Worm (Caenorhabditis elegans) whole organism, late embryonic: ENCODE measurements around the gene lsm-7.
A peak's percentile ranks its signal among the peaks of the same experiment; 100 is the strongest.

Source experiments
- C38D4.7 ChIP-seq: fragments of 200-800 bp; sonication (Bioruptor generic); optimal IDR thresholded peaks from 2 replicates; lab custom pipeline; 2018; ENCODE audit warnings: mild to moderate bottlenecking, missing genetic modification characterization, moderate library complexity, missing compliant biosample characterization
- K02D7.2 ChIP-seq: sonication (generic microtip); optimal IDR thresholded peaks from 2 replicates; lab custom pipeline; 2017; ENCODE audit warnings: mild to moderate bottlenecking, missing genetic modification characterization, missing compliant biosample characterization
- K09A11.1 ChIP-seq: sonication (generic microtip); optimal IDR thresholded peaks from 2 replicates; lab custom pipeline; 2017; ENCODE audit warnings: antibody characterized with exemption, mild to moderate bottlenecking, missing genetic modification characterization, missing compliant biosample characterization; ENCODE audit not compliant: insufficient read depth
- T23F11.4 ChIP-seq: fragments of 200-800 bp; sonication (Bioruptor generic); optimal IDR thresholded peaks from 2 replicates; lab custom pipeline; 2018; ENCODE audit warnings: mild to moderate bottlenecking, missing genetic modification characterization, missing compliant biosample characterization
- Y22D7AL.16 ChIP-seq: sonication (generic microtip); optimal IDR thresholded peaks from 2 replicates; lab custom pipeline; 2016; ENCODE audit warnings: missing genetic modification characterization, missing compliant biosample characterization
- ceh-14 ChIP-seq: sonication (generic microtip); optimal IDR thresholded peaks from 2 replicates; lab custom pipeline; 2016; ENCODE audit warnings: missing genotype, missing genetic modification characterization, missing compliant biosample characterization
- ceh-19 ChIP-seq: fragments of 200-800 bp; sonication (Bioruptor generic); optimal IDR thresholded peaks from 2 replicates; lab custom pipeline; 2018; ENCODE audit warnings: mild to moderate bottlenecking, missing genetic modification characterization, missing compliant biosample characterization
- ceh-22 ChIP-seq: sonication (generic microtip); optimal IDR thresholded peaks from 2 replicates; lab custom pipeline; 2017; ENCODE audit warnings: missing biosample characterization, missing genetic modification characterization
- ceh-24 ChIP-seq: sonication (generic microtip); optimal IDR thresholded peaks from 2 replicates; lab custom pipeline; 2016; ENCODE audit warnings: mild to moderate bottlenecking, missing genetic modification characterization, missing compliant biosample characterization
- ceh-30 ChIP-seq: fragments of 150-350 bp; optimal IDR thresholded peaks from 2 replicates; lab custom pipeline; 2014; ENCODE audit warnings: missing biosample characterization, missing genetic modification characterization
- ceh-31 ChIP-seq: sonication (generic microtip); optimal IDR thresholded peaks from 2 replicates; lab custom pipeline; 2016; ENCODE audit warnings: missing genetic modification characterization, missing compliant biosample characterization
- ceh-34 ChIP-seq: sonication (generic microtip); optimal IDR thresholded peaks from 2 replicates; lab custom pipeline; 2016; ENCODE audit warnings: mild to moderate bottlenecking, missing genetic modification characterization, missing compliant biosample characterization
- ceh-45 ChIP-seq: fragments of 200-800 bp; sonication (Bioruptor generic); IDR thresholded peaks from 2 replicates; pipeline ENCODE4 v1.3.6; 2022; ENCODE audit warnings: missing genetic modification reagents, missing genetic modification characterization, missing compliant biosample characterization
- ceh-48 ChIP-seq: sonication (generic microtip); optimal IDR thresholded peaks from 2 replicates; lab custom pipeline; 2016; ENCODE audit warnings: missing genetic modification characterization, inconsistent platforms, missing compliant biosample characterization
- ceh-6 ChIP-seq: fragments of 200-800 bp; sonication (Bioruptor generic); optimal IDR thresholded peaks from 2 replicates; lab custom pipeline; 2018; ENCODE audit warnings: mild to moderate bottlenecking, missing genetic modification characterization, missing compliant biosample characterization
- che-1 ChIP-seq: sonication (generic microtip); optimal IDR thresholded peaks from 2 replicates; lab custom pipeline; 2016; ENCODE audit warnings: mild to moderate bottlenecking, missing genetic modification characterization, missing compliant biosample characterization
- dmd-4 ChIP-seq: sonication (generic microtip); optimal IDR thresholded peaks from 2 replicates; lab custom pipeline; 2016; ENCODE audit warnings: borderline replicate concordance, missing genetic modification characterization, missing compliant biosample characterization
- dve-1 ChIP-seq: sonication (generic microtip); optimal IDR thresholded peaks from 2 replicates; lab custom pipeline; 2017; ENCODE audit warnings: antibody characterized with exemption, mild to moderate bottlenecking, missing genetic modification characterization, missing compliant biosample characterization
- elt-2 ChIP-seq: sonication (generic microtip); optimal IDR thresholded peaks from 2 replicates; lab custom pipeline; 2016; ENCODE audit warnings: missing genetic modification reagents, missing genetic modification characterization, missing compliant biosample characterization
- elt-4 ChIP-seq: sonication (generic microtip); optimal IDR thresholded peaks from 2 replicates; lab custom pipeline; 2016; ENCODE audit warnings: missing genetic modification characterization, missing compliant biosample characterization
- ets-4 ChIP-seq: sonication (generic microtip); optimal IDR thresholded peaks from 2 replicates; lab custom pipeline; 2016; ENCODE audit warnings: missing genetic modification characterization, missing compliant biosample characterization
- eyg-1 ChIP-seq: sonication (generic microtip); optimal IDR thresholded peaks from 2 replicates; lab custom pipeline; 2016; ENCODE audit warnings: missing genotype, missing genetic modification characterization, missing compliant biosample characterization
- fax-1 ChIP-seq: sonication (generic microtip); optimal IDR thresholded peaks from 2 replicates; lab custom pipeline; 2016; ENCODE audit warnings: missing genotype, missing genetic modification characterization, missing compliant biosample characterization
- hlh-15 ChIP-seq: sonication (generic microtip); optimal IDR thresholded peaks from 2 replicates; lab custom pipeline; 2016; ENCODE audit warnings: missing genetic modification characterization, missing compliant biosample characterization
- hlh-30 ChIP-seq: sonication (generic microtip); optimal IDR thresholded peaks from 2 replicates; lab custom pipeline; 2017; ENCODE audit warnings: antibody characterized with exemption, missing genetic modification characterization, missing compliant biosample characterization; ENCODE audit not compliant: insufficient read depth
- hlh-6 ChIP-seq: sonication (generic microtip); optimal IDR thresholded peaks from 2 replicates; lab custom pipeline; 2016; ENCODE audit warnings: missing genotype, missing genetic modification characterization, missing compliant biosample characterization
- lim-6 ChIP-seq: sonication (generic microtip); optimal IDR thresholded peaks from 2 replicates; lab custom pipeline; 2016; ENCODE audit warnings: missing genetic modification characterization, missing compliant biosample characterization
- lin-11 ChIP-seq: fragments of 200-800 bp; sonication (Bioruptor generic); optimal IDR thresholded peaks from 2 replicates; lab custom pipeline; 2018; ENCODE audit warnings: mild to moderate bottlenecking, missing genetic modification characterization, missing compliant biosample characterization
- madf-2 ChIP-seq: sonication (generic microtip); optimal IDR thresholded peaks from 2 replicates; lab custom pipeline; 2017; ENCODE audit warnings: missing genetic modification characterization, missing compliant biosample characterization
- nfya-1 ChIP-seq: sonication (generic microtip); optimal IDR thresholded peaks from 2 replicates; lab custom pipeline; 2017; ENCODE audit warnings: missing genetic modification characterization, mild to moderate bottlenecking, missing compliant biosample characterization, antibody characterized with exemption, moderate library complexity
- nhr-11 ChIP-seq: fragments of 150-350 bp; optimal IDR thresholded peaks from 2 replicates; lab custom pipeline; 2014; ENCODE audit warnings: missing biosample characterization, missing genetic modification characterization
- nhr-232 ChIP-seq: sonication (generic microtip); optimal IDR thresholded peaks from 2 replicates; lab custom pipeline; 2016; ENCODE audit warnings: missing genetic modification characterization, missing compliant biosample characterization
- npax-4 ChIP-seq: sonication (generic microtip); optimal IDR thresholded peaks from 2 replicates; lab custom pipeline; 2016; ENCODE audit warnings: missing genetic modification characterization, missing compliant biosample characterization
- odd-2 ChIP-seq: sonication (generic microtip); optimal IDR thresholded peaks from 2 replicates; lab custom pipeline; 2017; ENCODE audit warnings: antibody characterized with exemption, mild to moderate bottlenecking, missing genetic modification characterization, missing compliant biosample characterization
- pag-3 ChIP-seq: sonication (generic microtip); optimal IDR thresholded peaks from 2 replicates; lab custom pipeline; 2016; ENCODE audit warnings: missing compliant biosample characterization, missing genetic modification characterization, borderline replicate concordance
- pat-9 ChIP-seq: fragments of 200-800 bp; sonication (Bioruptor generic); optimal IDR thresholded peaks from 2 replicates; lab custom pipeline; 2018; ENCODE audit warnings: mild to moderate bottlenecking, missing genetic modification characterization, moderate library complexity, missing compliant biosample characterization
- pha-2 ChIP-seq: sonication (generic microtip); optimal IDR thresholded peaks from 2 replicates; lab custom pipeline; 2017; ENCODE audit warnings: mild to moderate bottlenecking, missing genetic modification characterization, missing compliant biosample characterization
- pha-4 ChIP-seq: fragments of 150-350 bp; optimal IDR thresholded peaks from 2 replicates; lab custom pipeline; 2018; ENCODE audit warnings: missing biosample characterization, missing genetic modification reagents, missing genetic modification characterization
- pqm-1 ChIP-seq: sonication (generic microtip); optimal IDR thresholded peaks from 2 replicates; lab custom pipeline; 2016; ENCODE audit warnings: missing genetic modification characterization, missing compliant biosample characterization
- ref-2 ChIP-seq: sonication (generic microtip); optimal IDR thresholded peaks from 2 replicates; lab custom pipeline; 2016; ENCODE audit warnings: missing genetic modification characterization, missing compliant biosample characterization
- rnt-1 ChIP-seq: sonication (generic microtip); optimal IDR thresholded peaks from 2 replicates; lab custom pipeline; 2016; ENCODE audit warnings: missing genetic modification characterization, missing compliant biosample characterization
- sdc-2 ChIP-seq: sonication (generic microtip); optimal IDR thresholded peaks from 2 replicates; lab custom pipeline; 2016; ENCODE audit warnings: missing genotype, missing genetic modification characterization, missing compliant biosample characterization
- sox-2 ChIP-seq: fragments of 200-800 bp; sonication (Bioruptor generic); IDR thresholded peaks from 2 replicates; pipeline ENCODE4 v1.3.6; 2022; ENCODE audit warnings: missing genetic modification reagents, missing genetic modification characterization, missing compliant biosample characterization
- sox-4 ChIP-seq: sonication (generic microtip); optimal IDR thresholded peaks from 2 replicates; lab custom pipeline; 2017; ENCODE audit warnings: mild to moderate bottlenecking, missing genetic modification characterization, inconsistent platforms, missing compliant biosample characterization
- syd-9 ChIP-seq: sonication (generic microtip); optimal IDR thresholded peaks from 2 replicates; lab custom pipeline; 2016; ENCODE audit warnings: mild to moderate bottlenecking, missing genetic modification characterization, moderate library complexity, missing compliant biosample characterization
- tbx-2 ChIP-seq: sonication (generic microtip); optimal IDR thresholded peaks from 2 replicates; lab custom pipeline; 2016; ENCODE audit warnings: missing genetic modification characterization, missing compliant biosample characterization
- tbx-7 ChIP-seq: sonication (generic microtip); optimal IDR thresholded peaks from 2 replicates; lab custom pipeline; 2016; ENCODE audit warnings: missing genotype, missing genetic modification characterization, missing compliant biosample characterization
- ttx-3 ChIP-seq: sonication (generic microtip); optimal IDR thresholded peaks from 2 replicates; lab custom pipeline; 2016; ENCODE audit warnings: missing genetic modification reagents, missing genetic modification characterization, missing compliant biosample characterization
- unc-3 ChIP-seq, 2 experiments: fragments of 200-800 bp in 1 of 2; sonication (Bioruptor generic) in 1 of 2; sonication (generic microtip) in 1 of 2; conservative IDR thresholded peaks in 1 of 2; optimal IDR thresholded peaks in 1 of 2; 2 replicates each; pipeline versions ENCODE4 v1.3.6 to Lab custom; 2016 to 2022; ENCODE audit warnings: missing compliant biosample characterization in 2 of 2, missing genetic modification characterization in 2 of 2, missing genetic modification reagents in 1 of 2
- unc-42 ChIP-seq: sonication (generic microtip); optimal IDR thresholded peaks from 2 replicates; lab custom pipeline; 2016; ENCODE audit warnings: missing genotype, missing genetic modification characterization, missing compliant biosample characterization
- unc-86 ChIP-seq: sonication (generic microtip); optimal IDR thresholded peaks from 2 replicates; lab custom pipeline; 2016; ENCODE audit warnings: missing genetic modification characterization, missing compliant biosample characterization
- zip-5 ChIP-seq: sonication (generic microtip); optimal IDR thresholded peaks from 2 replicates; lab custom pipeline; 2016; ENCODE audit warnings: missing genetic modification characterization, missing compliant biosample characterization

The lsm-7 gene

DNA sequence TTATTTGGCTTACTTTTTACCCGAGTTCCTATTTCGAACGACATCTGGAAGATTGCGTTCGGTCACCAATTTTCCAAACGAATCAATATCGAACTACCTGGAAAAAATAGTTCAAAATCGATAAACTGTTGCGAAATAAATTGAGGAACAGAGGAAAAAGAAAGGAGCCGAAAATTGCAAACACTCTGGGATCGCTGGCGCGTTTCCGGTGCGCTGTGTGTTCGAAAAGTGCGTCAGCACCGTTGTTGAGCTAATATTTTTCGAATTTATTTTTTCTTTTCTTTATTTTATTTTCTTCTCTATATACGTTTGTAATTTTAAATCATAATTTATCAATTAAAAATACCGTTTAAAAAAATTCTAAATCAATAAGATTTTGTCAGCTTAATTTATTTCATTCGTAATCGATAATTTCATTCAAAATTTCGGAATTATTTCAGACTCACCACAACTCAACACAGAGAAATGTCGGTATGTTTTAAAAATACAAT is at the start of gene lsm-7, which contains the start of gene dnc-1:
TSS of gene lsm-7 (plus strand) at position 441 of the 491 bp plus-strand sequence.
TSS of gene dnc-1 (minus strand) at position 142 of the 491 bp plus-strand sequence.
- TF ChIP-seq pag-3 (tag; lab: Kevin White, UChicago) (no peak), rnt-1 (tag; lab: Kevin White, UChicago) (no peak), lin-11 (tag; lab: Kevin White, UChicago) (no peak), pha-4 (tag; lab: Kevin White, UChicago) (no peak), ceh-19 (GFP tag; lab: Kevin White, UChicago) (no peak), tbx-2 (peak; percentile 35), eyg-1 (no peak), tbx-7 (tag; lab: Kevin White, UChicago) (no peak), che-1 (tag; lab: Kevin White, UChicago) (no peak), ceh-24 (tag; lab: Kevin White, UChicago) (no peak), K02D7.2 (tag; lab: Kevin White, UChicago) (no peak), C38D4.7 (GFP tag; lab: Kevin White, UChicago) (no peak), ets-4 (tag; lab: Kevin White, UChicago) (no peak), fax-1 (no peak), nfya-1 (tag; lab: Kevin White, UChicago) (peak; percentile 32), ceh-30 (tag; lab: Kevin White, UChicago) (no peak), sdc-2 (tag; lab: Kevin White, UChicago) (no peak), ceh-48 (tag; lab: Kevin White, UChicago) (peak; percentile 36), Y22D7AL.16 (tag; lab: Kevin White, UChicago) (no peak), ref-2 (no peak), npax-4 (no peak), elt-2 (tag; lab: Kevin White, UChicago) (peak; percentile 37), hlh-15 (no peak), nhr-11 (tag; lab: Kevin White, UChicago) (no peak), pqm-1 (tag; lab: Kevin White, UChicago) (no peak), K09A11.1 (peak; percentile 16), syd-9 (tag; lab: Kevin White, UChicago) (no peak), T23F11.4 (GFP tag; lab: Kevin White, UChicago) (peak; percentile 11), elt-4 (tag; lab: Kevin White, UChicago) (no peak), ceh-6 (no peak), odd-2 (tag; lab: Kevin White, UChicago) (no peak), lim-6 (tag; lab: Kevin White, UChicago) (no peak), ceh-45 (GFP tag; lab: Robert Waterston, UW) (no peak), sox-4 (no peak), unc-42 (peak; percentile 8), pat-9 (tag; lab: Kevin White, UChicago) (no peak), hlh-6 (no peak), zip-5 (no peak), madf-2 (tag; lab: Kevin White, UChicago) (no peak), ceh-31 (tag; lab: Kevin White, UChicago) (peak; percentile 20), dmd-4 (tag; lab: Kevin White, UChicago) (no peak), ceh-22 (tag; lab: Kevin White, UChicago) (no peak), dve-1 (tag; lab: Kevin White, UChicago) (no peak), sox-2 (GFP tag; lab: Robert Waterston, UW) (no peak), ttx-3 (tag; lab: Kevin White, UChicago) (no peak), pha-2 (tag; lab: Kevin White, UChicago) (no peak), ceh-14 (tag; lab: Kevin White, UChicago) (no peak), unc-3 (GFP tag; conservative IDR thresholded peaks at IDR 0.05; lab: Robert Waterston, UW) (no peak), unc-3 (tag; optimal IDR thresholded peaks at IDR 0.05; lab: Kevin White, UChicago) (no peak), ceh-34 (tag; lab: Kevin White, UChicago) (no peak), hlh-30 (tag; lab: Kevin White, UChicago) (no peak), unc-86 (no peak), nhr-232 (no peak)
